Fruit fly (Drosophila melanogaster) whole organism, adult: ENCODE data around the gene sqh.

ENCODE experiments used
- CG14711 ChIP-seq: fragments of 200-800 bp; sonication (Bioruptor generic); optimal IDR thresholded peaks from 2 replicates; lab custom pipeline; 2018; ENCODE audit warnings: missing biosample characterization, mild to moderate bottlenecking, missing genetic modification characterization, moderate library complexity
- CG5204 ChIP-seq: fragments of 200-800 bp; sonication (Bioruptor generic); optimal IDR thresholded peaks from 2 replicates; lab custom pipeline; 2016; ENCODE audit warnings: missing biosample characterization, missing genetic modification characterization
- kay ChIP-seq: fragments of 200-800 bp; sonication (Bioruptor generic); peaks from one replicate; lab custom pipeline; 2016; ENCODE audit warnings: missing biosample characterization, missing genetic modification characterization, borderline replicate concordance
- pad ChIP-seq: fragments of 200-800 bp; sonication (Bioruptor generic); optimal IDR thresholded peaks from 3 replicates; lab custom pipeline; 2017; ENCODE audit warnings: missing biosample characterization, missing genetic modification characterization, mild to moderate bottlenecking, moderate library complexity, missing genetic modification reagents

dm6 chrX:6198554-6198953, 26.4 kb downstream of the sqh start, which contains the start of gene CG32751:
- TF ChIP-seq kay (GFP tag; lab: Kevin White, UChicago): no peak
- TF ChIP-seq CG14711: no peak
- TF ChIP-seq CG5204: no peak
- no peak for TF ChIP-seq pad (GFP tag; lab: Kevin White, UChicago)
